Worm (Caenorhabditis elegans): ENCODE results near the gene JC8.4.

ce11 chrIV:13261778-13262177 is 18.3 kb downstream of the JC8.4 start:
- TF ChIP-seq F16B12.6 (tag; optimal IDR thresholded peaks at IDR 0.05): no peak
- no peak for TF ChIP-seq lin-15B (tag; optimal IDR thresholded peaks at IDR 0.05)
- no peak for TF ChIP-seq dpl-1 (GFP tag; optimal IDR thresholded peaks at IDR 0.05)
- TF ChIP-seq swsn-7 (tag; optimal IDR thresholded peaks at IDR 0.05): no peak
- TF ChIP-seq nhr-77 (tag; optimal IDR thresholded peaks at IDR 0.05): no peak
- TF ChIP-seq aly-2 (tag; optimal IDR thresholded peaks at IDR 0.05): no peak
- no peak for TF ChIP-seq ces-1 (GFP tag; optimal IDR thresholded peaks at IDR 0.05)
- TF ChIP-seq jun-1 (tag; optimal IDR thresholded peaks at IDR 0.05): no peak
- no peak for TF ChIP-seq ceh-82 (tag; optimal IDR thresholded peaks at IDR 0.05)
- TF ChIP-seq lin-35 (GFP tag; optimal IDR thresholded peaks at IDR 0.05): no peak
- TF ChIP-seq fos-1 (tag; optimal IDR thresholded peaks at IDR 0.05): no peak
- TF ChIP-seq egl-27 (tag; optimal IDR thresholded peaks at IDR 0.05): no peak
- no peak for TF ChIP-seq unc-86 (tag; optimal IDR thresholded peaks at IDR 0.05)
- TF ChIP-seq nhr-85 (tag): no peak

All from whole organism, L1 larva.